Worm (Caenorhabditis elegans): ENCODE measurements around the gene pkc-3.
A peak's percentile ranks its signal among the peaks of the same experiment; 100 is the strongest.

pkc-3 gene

DNA sequence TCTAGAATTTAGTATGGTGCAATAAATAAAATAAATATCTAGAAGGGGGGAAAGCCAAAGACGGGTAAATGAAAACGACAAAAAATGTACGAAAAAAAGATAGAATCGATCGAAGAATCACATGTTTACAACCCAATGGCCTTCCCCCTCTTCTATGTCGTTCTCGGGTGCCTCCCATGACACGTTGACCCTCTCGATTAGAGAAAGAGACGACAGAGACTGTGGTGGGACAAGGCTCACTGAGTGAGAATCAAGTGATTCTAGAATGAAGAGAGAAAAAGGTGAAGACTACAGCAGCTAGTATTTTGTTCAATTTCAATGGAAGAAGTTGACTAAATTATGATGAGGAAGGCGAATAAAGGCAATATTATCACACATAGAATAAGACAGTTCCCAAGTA lies 46.2 kb downstream of the pkc-3 start:
- no peak for TF ChIP-seq nhr-179 (tag; optimal IDR thresholded peaks at IDR 0.05)
- no peak for TF ChIP-seq sdz-38 (tag; optimal IDR thresholded peaks at IDR 0.05)
- TF ChIP-seq dox-1 (GFP tag; IDR thresholded peaks at IDR 0.05), result peak; percentile 65
- TF ChIP-seq F22D6.2 (tag; optimal IDR thresholded peaks at IDR 0.05), result no peak
- 0 out of 2 replicates have a peak, but pooled peaks have one; percentile 47 for TF ChIP-seq rcor-1 (GFP tag; IDR thresholded peaks at IDR 0.05)
- peak in 1 of 2 experiments; percentile 32 for TF ChIP-seq let-607 (tag; optimal IDR thresholded peaks at IDR 0.05)
- peak; percentile 18 for TF ChIP-seq lin-54 (GFP tag; optimal IDR thresholded peaks at IDR 0.05)
- no peak for TF ChIP-seq hlh-12 (tag; optimal IDR thresholded peaks at IDR 0.05)
- TF ChIP-seq lin-26 (GFP tag; IDR thresholded peaks at IDR 0.05), result peak; percentile 62; the same call in 1 of the 2 replicates
- no peak for TF ChIP-seq ztf-26 (tag; optimal IDR thresholded peaks at IDR 0.05)
- no peak for TF ChIP-seq Y53G8AR.9 (GFP tag; conservative IDR thresholded peaks at IDR 0.05)
- TF ChIP-seq tlf-1 (GFP tag; optimal IDR thresholded peaks at IDR 0.05), result no peak
- TF ChIP-seq rec-8 (tag; optimal IDR thresholded peaks at IDR 0.05), result no peak
- TF ChIP-seq attf-6 (GFP tag; IDR thresholded peaks at IDR 0.05), result no peak
- no peak for TF ChIP-seq F10E7.11 (tag; optimal IDR thresholded peaks at IDR 0.05)
- TF ChIP-seq dpl-1 (GFP tag; optimal IDR thresholded peaks at IDR 0.05), result no peak
- no peak for TF ChIP-seq sea-2 (GFP tag; IDR thresholded peaks at IDR 0.05)
- TF ChIP-seq atf-7 (tag; optimal IDR thresholded peaks at IDR 0.05), result peak; percentile 47
- TF ChIP-seq mcd-1 (GFP tag; IDR thresholded peaks at IDR 0.05), result peak; percentile 51
- TF ChIP-seq ceh-27 (GFP tag; optimal IDR thresholded peaks at IDR 0.05), result peak; percentile 57
- no peak for TF ChIP-seq xnd-1 (tag; optimal IDR thresholded peaks at IDR 0.05)
- TF ChIP-seq cebp-1 (GFP tag; IDR thresholded peaks at IDR 0.05), result no peak; the same call in 1 of the 2 replicates
- TF ChIP-seq cebp-1 (tag; optimal IDR thresholded peaks at IDR 0.05), result peak; percentile 65
- peak; percentile 43 for TF ChIP-seq unc-62 (GFP tag; optimal IDR thresholded peaks at IDR 0.05)
- TF ChIP-seq ets-4 (GFP tag; optimal IDR thresholded peaks at IDR 0.05), result peak; percentile 13
- TF ChIP-seq fkh-3 (tag; optimal IDR thresholded peaks at IDR 0.05), result no peak
- TF ChIP-seq F23B12.7 (tag; optimal IDR thresholded peaks at IDR 0.05; ENCODE audit: insufficient read depth), result no peak
- no peak for TF ChIP-seq egl-44 (GFP tag; IDR thresholded peaks at IDR 0.05)
- no peak for TF ChIP-seq lsl-1 (GFP tag; optimal IDR thresholded peaks at IDR 0.05)
- peak; percentile 57 for TF ChIP-seq nhr-80 (tag; optimal IDR thresholded peaks at IDR 0.05)
- peak; percentile 26; the same call in 1 of the 2 replicates for TF ChIP-seq C06A6.2 (GFP tag; conservative IDR thresholded peaks at IDR 0.05)
- peak; percentile 6 for TF ChIP-seq somi-1 (GFP tag; optimal IDR thresholded peaks at IDR 0.05)
- TF ChIP-seq snpc-1.3 (tag; optimal IDR thresholded peaks at IDR 0.05; ENCODE audit: insufficient read depth), result no peak
- no peak for TF ChIP-seq nhr-90 (tag; optimal IDR thresholded peaks at IDR 0.05)
- peak; percentile 38 for TF ChIP-seq K12H6.12 (tag; optimal IDR thresholded peaks at IDR 0.05)
- TF ChIP-seq F57A8.1 (GFP tag; optimal IDR thresholded peaks at IDR 0.05), result no peak
- TF ChIP-seq madf-6 (GFP tag; IDR thresholded peaks at IDR 0.05), result no peak
- no peak for TF ChIP-seq gei-17 (GFP tag; optimal IDR thresholded peaks at IDR 0.05)
- no peak for TF ChIP-seq chd-7 (tag; optimal IDR thresholded peaks at IDR 0.05)
- no peak for TF ChIP-seq zim-3 (tag; optimal IDR thresholded peaks at IDR 0.05)
- no peak for TF ChIP-seq ZK185.1 (tag; optimal IDR thresholded peaks at IDR 0.05; ENCODE audit: poor library complexity, severe bottlenecking)
- peak; percentile 74 for TF ChIP-seq attf-5 (GFP tag; optimal IDR thresholded peaks at IDR 0.05)
- TF ChIP-seq ccch-3 (GFP tag; optimal IDR thresholded peaks at IDR 0.05), result no peak
- no peak for TF ChIP-seq bed-1 (GFP tag; IDR thresholded peaks at IDR 0.05)
- TF ChIP-seq repo-1 (tag; optimal IDR thresholded peaks at IDR 0.05), result no peak
- TF ChIP-seq die-1 (tag; optimal IDR thresholded peaks at IDR 0.05), result peak; percentile 23
- no peak for TF ChIP-seq efl-1 (GFP tag; optimal IDR thresholded peaks at IDR 0.05)
- TF ChIP-seq tbp1 (GFP tag; optimal IDR thresholded peaks at IDR 0.05), result peak; percentile 29
- no peak for TF ChIP-seq ztf-22 (GFP tag; optimal IDR thresholded peaks at IDR 0.05)
